Fruit fly (Drosophila melanogaster): Measurements from ENCODE around the gene CG12470.
A peak's percentile ranks its signal among the peaks of the same experiment; 100 is the strongest.

Gene CG12470

dm6 chrX:336659-337266 is 29.3 kb downstream of the CG12470 start:
- TF ChIP-seq jim (GFP tag; optimal IDR thresholded peaks at IDR 0.05) = no peak
- no peak for TF ChIP-seq br (GFP tag; optimal IDR thresholded peaks at IDR 0.05)
- no peak for TF ChIP-seq sv (GFP tag; optimal IDR thresholded peaks at IDR 0.05)
- peak; percentile 41 for TF ChIP-seq Hnf4 (GFP tag; optimal IDR thresholded peaks at IDR 0.05)
- TF ChIP-seq Hr83 (GFP tag; optimal IDR thresholded peaks at IDR 0.05; ENCODE audit: poor library complexity, severe bottlenecking) = peak; percentile 4
- no peak for TF ChIP-seq pan (optimal IDR thresholded peaks at IDR 0.05)
- no peak for TF ChIP-seq CrebA (GFP tag; optimal IDR thresholded peaks at IDR 0.05; ENCODE audit: borderline replicate concordance)
- TF ChIP-seq CG32264 (GFP tag; optimal IDR thresholded peaks at IDR 0.05) = no peak
- no peak for TF ChIP-seq OdsH (GFP tag; optimal IDR thresholded peaks at IDR 0.05)
- no peak for TF ChIP-seq Abd-B (GFP tag; optimal IDR thresholded peaks at IDR 0.05)
- TF ChIP-seq psq (GFP tag; optimal IDR thresholded peaks at IDR 0.05) = no peak
- no peak for TF ChIP-seq Rel (GFP tag; optimal IDR thresholded peaks at IDR 0.05)
- TF ChIP-seq Rel (tag; optimal IDR thresholded peaks at IDR 0.05) = no peak
- no peak for TF ChIP-seq N (GFP tag; optimal IDR thresholded peaks at IDR 0.05)
- TF ChIP-seq foxo (GFP tag; optimal IDR thresholded peaks at IDR 0.05) = peak in 1 of 2 experiments; percentile 16
- TF ChIP-seq Myc (optimal IDR thresholded peaks at IDR 0.05) = no peak

dm6 chrX:338123-338527 is 30.6 kb downstream of the CG12470 start:
- no peak for TF ChIP-seq Dif (GFP tag; optimal IDR thresholded peaks at IDR 0.05; ENCODE audit: partially characterized antibody)
- TF ChIP-seq Sp1 (GFP tag; optimal IDR thresholded peaks at IDR 0.05) = peak; percentile 27
- peak in 1 of 2 experiments; percentile 14 for TF ChIP-seq foxo (GFP tag; optimal IDR thresholded peaks at IDR 0.05)
- no peak for TF ChIP-seq br (GFP tag; optimal IDR thresholded peaks at IDR 0.05)
- TF ChIP-seq Mio (GFP tag; optimal IDR thresholded peaks at IDR 0.05) = no peak
- TF ChIP-seq tai (GFP tag; optimal IDR thresholded peaks at IDR 0.05) = no peak
- TF ChIP-seq CG32264 (GFP tag; optimal IDR thresholded peaks at IDR 0.05) = no peak
- TF ChIP-seq dl (GFP tag; optimal IDR thresholded peaks at IDR 0.05; ENCODE audit: insufficient read depth in 1 of 2, partially characterized antibody in 2 of 2) = no peak
- no peak for TF ChIP-seq CrebA (GFP tag; optimal IDR thresholded peaks at IDR 0.05; ENCODE audit: borderline replicate concordance)
- no peak for TF ChIP-seq Rel (GFP tag; optimal IDR thresholded peaks at IDR 0.05)
- no peak for TF ChIP-seq Rel (tag; optimal IDR thresholded peaks at IDR 0.05)
- no peak for TF ChIP-seq Hnf4 (GFP tag; optimal IDR thresholded peaks at IDR 0.05)
- TF ChIP-seq HLH106 (tag; optimal IDR thresholded peaks at IDR 0.05) = peak; percentile 31
- no peak for TF ChIP-seq Dfd (GFP tag; optimal IDR thresholded peaks at IDR 0.05)

dm6 chrX:339866-340571 is 32.5 kb downstream of the CG12470 start:
- TF ChIP-seq N (GFP tag; optimal IDR thresholded peaks at IDR 0.05) (no peak), GATAd (GFP tag; optimal IDR thresholded peaks at IDR 0.05) (no peak), br (GFP tag; optimal IDR thresholded peaks at IDR 0.05) (no peak), foxo (GFP tag; optimal IDR thresholded peaks at IDR 0.05) (peak in 1 of 2 experiments; percentile 20), psq (GFP tag; optimal IDR thresholded peaks at IDR 0.05) (peak; percentile 4), rgr (GFP tag; optimal IDR thresholded peaks at IDR 0.05) (no peak), Abd-B (GFP tag; optimal IDR thresholded peaks at IDR 0.05) (no peak), brk (GFP tag; optimal IDR thresholded peaks at IDR 0.05) (no peak), fru (GFP tag; optimal IDR thresholded peaks at IDR 0.05) (peak; percentile 32), Hnf4 (GFP tag; optimal IDR thresholded peaks at IDR 0.05) (no peak), sage (GFP tag; optimal IDR thresholded peaks at IDR 0.05) (no peak), Jra (GFP tag; optimal IDR thresholded peaks at IDR 0.05) (no peak), CG9705 (GFP tag; optimal IDR thresholded peaks at IDR 0.05) (no peak), jim (GFP tag; optimal IDR thresholded peaks at IDR 0.05) (no peak), sv (GFP tag; optimal IDR thresholded peaks at IDR 0.05) (no peak), Hr83 (GFP tag; optimal IDR thresholded peaks at IDR 0.05; ENCODE audit: poor library complexity, severe bottlenecking) (no peak), OdsH (GFP tag; optimal IDR thresholded peaks at IDR 0.05) (peak; percentile 8), usp (GFP tag; optimal IDR thresholded peaks at IDR 0.05) (no peak), CG32264 (GFP tag; optimal IDR thresholded peaks at IDR 0.05) (no peak), Rel (GFP tag; optimal IDR thresholded peaks at IDR 0.05) (no peak), Rel (tag; optimal IDR thresholded peaks at IDR 0.05) (no peak), tai (GFP tag; optimal IDR thresholded peaks at IDR 0.05) (no peak), Dfd (GFP tag; optimal IDR thresholded peaks at IDR 0.05) (no peak), Sp1 (GFP tag; optimal IDR thresholded peaks at IDR 0.05) (peak; percentile 8), Vsx2 (GFP tag; optimal IDR thresholded peaks at IDR 0.05; ENCODE audit: partially characterized antibody) (no peak), Myc (optimal IDR thresholded peaks at IDR 0.05) (no peak), woc (GFP tag; optimal IDR thresholded peaks at IDR 0.05) (no peak), CrebA (GFP tag; optimal IDR thresholded peaks at IDR 0.05; ENCODE audit: borderline replicate concordance) (no peak), Hr78 (GFP tag; optimal IDR thresholded peaks at IDR 0.05) (no peak), dl (GFP tag; optimal IDR thresholded peaks at IDR 0.05; ENCODE audit: insufficient read depth in 1 of 2, partially characterized antibody in 2 of 2) (no peak), h (GFP tag; optimal IDR thresholded peaks at IDR 0.05) (no peak), ey (GFP tag; optimal IDR thresholded peaks at IDR 0.05) (no peak), pan (optimal IDR thresholded peaks at IDR 0.05) (no peak), Mio (GFP tag; optimal IDR thresholded peaks at IDR 0.05) (no peak), dmrt93B (GFP tag; optimal IDR thresholded peaks at IDR 0.05) (no peak)

Measured in whole organism, wandering third instar larva.